Fruit fly (Drosophila melanogaster): ENCODE data around the gene CrebA.

- TF ChIP-seq CG14711 (tag; optimal IDR thresholded peaks at IDR 0.05) (no peak), ovo (GFP tag; optimal IDR thresholded peaks at IDR 0.05) (no peak), CG1620 (GFP tag; optimal IDR thresholded peaks at IDR 0.05) (no peak), CG12768 (GFP tag; optimal IDR thresholded peaks at IDR 0.05) (no peak), cnc (optimal IDR thresholded peaks at IDR 0.05) (no peak)
These were observed 37.3 kb upstream of the CrebA start, which contains the start of gene CG7276 for dm6 chr3L:15497902-15498301.
